Fruit fly (Drosophila melanogaster) whole organism, embryonic: ENCODE results near the gene Apt1.
A peak's percentile ranks its signal among the peaks of the same experiment; 100 is the strongest.

Experiments used
- CG10431 ChIP-seq: fragments of 200-800 bp; sonication (Bioruptor generic); optimal IDR thresholded peaks from 3 replicates; lab custom pipeline; 2018; ENCODE audit warnings: missing biosample characterization, mild to moderate bottlenecking, missing genetic modification characterization
- CG10959 ChIP-seq: fragments of 200-800 bp; sonication (Bioruptor generic); IDR thresholded peaks from 2 replicates; pipeline ENCODE4 v1.3.6; 2022; ENCODE audit warnings: missing biosample characterization, missing genetic modification characterization
- CG11504 ChIP-seq: fragments of 200-800 bp; sonication (Bioruptor generic); optimal IDR thresholded peaks from 3 replicates; lab custom pipeline; 2019; ENCODE audit warnings: missing biosample characterization, mild to moderate bottlenecking, missing genetic modification characterization, moderate library complexity
- CG11723 ChIP-seq: fragments of 200-800 bp; sonication (Bioruptor generic); optimal IDR thresholded peaks from 2 replicates; lab custom pipeline; 2017; ENCODE audit warnings: missing biosample characterization, mild to moderate bottlenecking, missing genetic modification characterization
- CG13775 ChIP-seq: fragments of 200-800 bp; sonication (Bioruptor generic); optimal IDR thresholded peaks from 3 replicates; lab custom pipeline; 2017; ENCODE audit warnings: missing biosample characterization, mild to moderate bottlenecking, missing genetic modification characterization
- CG15011 ChIP-seq: fragments of 200-800 bp; sonication (Bioruptor generic); optimal IDR thresholded peaks from 3 replicates; lab custom pipeline; 2018; ENCODE audit warnings: missing biosample characterization, mild to moderate bottlenecking, missing genetic modification characterization
- CG15479 ChIP-seq: fragments of 200-800 bp; sonication (Bioruptor generic); optimal IDR thresholded peaks from 3 replicates; lab custom pipeline; 2019; ENCODE audit warnings: missing biosample characterization, mild to moderate bottlenecking, missing genetic modification characterization, moderate library complexity
- CG15601 ChIP-seq: fragments of 200-800 bp; sonication (Bioruptor generic); optimal IDR thresholded peaks from 3 replicates; lab custom pipeline; 2019; ENCODE audit warnings: missing biosample characterization, mild to moderate bottlenecking, missing genetic modification characterization, moderate library complexity
- CG1647 ChIP-seq: fragments of 200-800 bp; sonication (Bioruptor generic); optimal IDR thresholded peaks from 3 replicates; lab custom pipeline; 2016; ENCODE audit warnings: missing biosample characterization, missing genetic modification characterization
- CG17568 ChIP-seq: fragments of 200-800 bp; sonication (Bioruptor generic); optimal IDR thresholded peaks from 2 replicates; lab custom pipeline; 2018; ENCODE audit warnings: missing biosample characterization, mild to moderate bottlenecking, missing genetic modification characterization, moderate library complexity
- CG1792 ChIP-seq: fragments of 200-800 bp; sonication (Bioruptor generic); optimal IDR thresholded peaks from 2 replicates; lab custom pipeline; 2016; ENCODE audit warnings: missing biosample characterization, missing genetic modification characterization
- CG30020 ChIP-seq: fragments of 200-800 bp; optimal IDR thresholded peaks from 2 replicates; lab custom pipeline; 2019; ENCODE audit warnings: missing biosample characterization, mild to moderate bottlenecking, missing genetic modification characterization, moderate library complexity
- CG31388 ChIP-seq: fragments of 200-800 bp; sonication (Bioruptor generic); optimal IDR thresholded peaks from 2 replicates; lab custom pipeline; 2016; ENCODE audit warnings: missing biosample characterization, missing genetic modification characterization
- CG3847 ChIP-seq: fragments of 200-800 bp; sonication (Bioruptor generic); IDR thresholded peaks from 2 replicates; pipeline ENCODE4 v1.3.6; 2022; ENCODE audit warnings: missing biosample characterization, missing genetic modification characterization
- CG6175 ChIP-seq: fragments of 200-800 bp; sonication (Bioruptor generic); IDR thresholded peaks from 3 replicates; pipeline ENCODE4 v1.3.6; 2022; ENCODE audit warnings: missing biosample characterization, missing genetic modification characterization
- CG6654 ChIP-seq: fragments of 200-800 bp; sonication (Bioruptor generic); optimal IDR thresholded peaks from 2 replicates; lab custom pipeline; 2017; ENCODE audit warnings: missing biosample characterization, mild to moderate bottlenecking, missing genetic modification characterization
- CG7357 ChIP-seq: fragments of 200-800 bp; sonication (Bioruptor generic); IDR thresholded peaks from 3 replicates; pipeline ENCODE4 v1.3.6; 2022; ENCODE audit warnings: missing biosample characterization, missing genetic modification characterization
- CG7839 ChIP-seq: fragments of 200-800 bp; sonication (Bioruptor generic); optimal IDR thresholded peaks from 3 replicates; lab custom pipeline; 2018; ENCODE audit warnings: missing biosample characterization, mild to moderate bottlenecking, missing genetic modification characterization, moderate library complexity
- CG7928 ChIP-seq: fragments of 200-800 bp; sonication (Bioruptor generic); optimal IDR thresholded peaks from 2 replicates; lab custom pipeline; 2017; ENCODE audit warnings: missing biosample characterization, mild to moderate bottlenecking, missing genetic modification characterization
- CG8089 ChIP-seq: fragments of 200-800 bp; sonication (Bioruptor generic); optimal IDR thresholded peaks from 3 replicates; lab custom pipeline; 2016; ENCODE audit warnings: missing biosample characterization, missing genetic modification characterization
- CG9817 ChIP-seq: fragments of 200-800 bp; sonication (Bioruptor generic); optimal IDR thresholded peaks from 2 replicates; lab custom pipeline; 2018; ENCODE audit warnings: missing biosample characterization, mild to moderate bottlenecking, missing genetic modification characterization, moderate library complexity
- Ets65A ChIP-seq: fragments of 200-800 bp; sonication (Bioruptor generic); peaks from one replicate; lab custom pipeline; 2016; ENCODE audit warnings: missing biosample characterization, missing genetic modification characterization
- H15 ChIP-seq: fragments of 200-800 bp; sonication (Bioruptor generic); IDR thresholded peaks from 3 replicates; pipeline ENCODE4 v1.3.6; 2022; ENCODE audit warnings: missing biosample characterization, missing genetic modification characterization
- HLH4C ChIP-seq: fragments of 200-800 bp; sonication (Bioruptor generic); IDR thresholded peaks from 3 replicates; pipeline ENCODE4 v1.3.6; 2022; ENCODE audit warnings: missing biosample characterization, missing genetic modification characterization; ENCODE audit not compliant: partially characterized antibody
- Hand ChIP-seq: fragments of 200-800 bp; sonication (Bioruptor generic); optimal IDR thresholded peaks from 2 replicates; lab custom pipeline; 2017; ENCODE audit warnings: mild to moderate bottlenecking, missing biosample characterization, missing genetic modification reagents, missing genetic modification characterization
- HmgD ChIP-seq: fragments of 200-800 bp; sonication (Bioruptor generic); optimal IDR thresholded peaks from 3 replicates; lab custom pipeline; 2016; ENCODE audit warnings: missing biosample characterization, missing genetic modification characterization
- MTF-1 ChIP-seq: fragments of 200-800 bp; sonication (Bioruptor generic); optimal IDR thresholded peaks from 2 replicates; lab custom pipeline; 2018; ENCODE audit warnings: missing biosample characterization, mild to moderate bottlenecking, missing genetic modification characterization, borderline replicate concordance
- NC2α ChIP-seq: fragments of 200-800 bp; sonication (Bioruptor generic); optimal IDR thresholded peaks from 2 replicates; lab custom pipeline; 2016; ENCODE audit warnings: missing biosample characterization, missing genetic modification characterization
- Nf-YA ChIP-seq: fragments of 200-800 bp; sonication (Bioruptor generic); IDR thresholded peaks from 2 replicates; pipeline ENCODE4 v1.3.6; 2022; ENCODE audit warnings: missing biosample characterization, missing genetic modification characterization
- NfI ChIP-seq: fragments of 200-800 bp; sonication (Bioruptor generic); optimal IDR thresholded peaks from 3 replicates; lab custom pipeline; 2018; ENCODE audit warnings: missing biosample characterization, mild to moderate bottlenecking, missing genetic modification characterization, moderate library complexity
- PHDP ChIP-seq: fragments of 200-800 bp; sonication (Bioruptor generic); optimal IDR thresholded peaks from 3 replicates; lab custom pipeline; 2018; ENCODE audit warnings: missing biosample characterization, mild to moderate bottlenecking, missing genetic modification characterization, moderate library complexity
- Rx ChIP-seq: fragments of 200-800 bp; sonication (Bioruptor generic); IDR thresholded peaks from 2 replicates; pipeline ENCODE4 v1.3.6; 2022; ENCODE audit warnings: missing biosample characterization, missing genetic modification characterization
- ac ChIP-seq: fragments of 200-800 bp; sonication (Bioruptor generic); optimal IDR thresholded peaks from 3 replicates; lab custom pipeline; 2017; ENCODE audit warnings: missing biosample characterization, mild to moderate bottlenecking, missing genetic modification characterization
- bowl ChIP-seq: fragments of 200-800 bp; sonication (Bioruptor generic); IDR thresholded peaks from 2 replicates; pipeline ENCODE4 v1.3.6; 2022; ENCODE audit warnings: missing biosample characterization, missing genetic modification characterization
- br ChIP-seq: fragments of >200 bp; optimal IDR thresholded peaks from 2 replicates; lab custom pipeline; 2017
- cato ChIP-seq: fragments of 200-800 bp; sonication (Bioruptor generic); optimal IDR thresholded peaks from 2 replicates; lab custom pipeline; 2016; ENCODE audit warnings: missing biosample characterization, missing genetic modification characterization, borderline replicate concordance
- danr ChIP-seq: fragments of 200-800 bp; sonication (Bioruptor generic); IDR thresholded peaks from 2 replicates; pipeline ENCODE4 v1.3.6; 2022; ENCODE audit warnings: missing biosample characterization, missing genetic modification characterization
- esg ChIP-seq: fragments of 200-800 bp; sonication (Bioruptor generic); conservative IDR thresholded peaks from 2 replicates; pipeline ENCODE4 v1.3.6; 2022; ENCODE audit warnings: missing biosample characterization, missing genetic modification characterization
- hbn ChIP-seq: fragments of 200-800 bp; sonication (Bioruptor generic); IDR thresholded peaks from 2 replicates; pipeline ENCODE4 v1.3.6; 2022; ENCODE audit warnings: missing biosample characterization, missing genetic modification characterization; ENCODE audit not compliant: partially characterized antibody
- inv ChIP-seq: fragments of 200-800 bp; sonication (Bioruptor generic); IDR thresholded peaks from 2 replicates; pipeline ENCODE4 v1.3.6; 2022; ENCODE audit warnings: missing biosample characterization, missing genetic modification characterization; ENCODE audit not compliant: partially characterized antibody
- kni ChIP-seq: fragments of 200-800 bp; sonication (Bioruptor generic); optimal IDR thresholded peaks from 3 replicates; lab custom pipeline; 2017; ENCODE audit warnings: mild to moderate bottlenecking, missing biosample characterization, missing genetic modification reagents, missing genetic modification characterization
- odd ChIP-seq: fragments of 200-800 bp; sonication (Bioruptor generic); optimal IDR thresholded peaks from 2 replicates; lab custom pipeline; 2017; ENCODE audit warnings: missing biosample characterization, mild to moderate bottlenecking, missing genetic modification characterization
- repo ChIP-seq: fragments of 200-800 bp; sonication (Bioruptor generic); optimal IDR thresholded peaks from 2 replicates; lab custom pipeline; 2016; ENCODE audit warnings: missing biosample characterization, missing genetic modification characterization
- sc ChIP-seq, 3 experiments: fragments of >200 bp in 2 of 3; fragments of 200-800 bp in 1 of 3; sonication (Bioruptor generic) in 1 of 3; optimal IDR thresholded peaks; 2 replicates in 2 of 3; 3 replicates in 1 of 3; lab custom pipeline; 2017; ENCODE audit warnings: mild to moderate bottlenecking in 1 of 3, missing biosample characterization in 1 of 3, missing genetic modification characterization in 1 of 3, missing genetic modification reagents in 1 of 3
- sim ChIP-seq: fragments of 200-800 bp; sonication (Bioruptor generic); IDR thresholded peaks from 2 replicates; pipeline ENCODE4 v1.3.6; 2022; ENCODE audit warnings: missing biosample characterization, missing genetic modification characterization
- sisA ChIP-seq: fragments of 200-800 bp; sonication (Bioruptor generic); IDR thresholded peaks from 2 replicates; pipeline ENCODE4 v1.3.6; 2022; ENCODE audit warnings: missing biosample characterization, missing genetic modification characterization
- slbo ChIP-seq: fragments of 200-800 bp; sonication (Bioruptor generic); IDR thresholded peaks from 2 replicates; pipeline ENCODE4 v1.3.6; 2022; ENCODE audit warnings: missing biosample characterization, missing genetic modification characterization
- tna ChIP-seq: fragments of 200-800 bp; sonication (Bioruptor generic); IDR thresholded peaks from 2 replicates; pipeline ENCODE4 v1.3.6; 2022; ENCODE audit warnings: missing biosample characterization, missing genetic modification characterization; ENCODE audit not compliant: partially characterized antibody
- yki ChIP-seq: fragments of >200 bp; optimal IDR thresholded peaks from 3 replicates; lab custom pipeline; 2018
- z ChIP-seq: fragments of 200-800 bp; sonication (Bioruptor generic); IDR thresholded peaks from 3 replicates; pipeline ENCODE4 v1.3.6; 2022; ENCODE audit warnings: missing biosample characterization, missing genetic modification characterization
- zfh1 ChIP-seq: fragments of 200-800 bp; sonication (Bioruptor generic); IDR thresholded peaks from 3 replicates; pipeline ENCODE4 v1.3.6; 2022; ENCODE audit warnings: missing biosample characterization, missing genetic modification characterization

Apt1 gene

dm6 chr3L:11680298-11680697 lies 52.5 kb downstream of the Apt1 start, which contains the start of gene CG32085 (continued):
- TF ChIP-seq CG11504 (tag; lab: Kevin White, UChicago) (peak; percentile 45), sisA (GFP tag; lab: Robert Waterston, UW) (peak; percentile 48), CG1647 (GFP tag; lab: Kevin White, UChicago) (peak; percentile 4), CG7839 (tag; lab: Kevin White, UChicago) (peak; percentile 60), CG3847 (GFP tag; lab: Robert Waterston, UW) (peak; percentile 56), NfI (GFP tag; lab: Kevin White, UChicago) (peak; percentile 45), HLH4C (GFP tag; lab: Robert Waterston, UW) (no peak), danr (GFP tag; lab: Robert Waterston, UW) (no peak), Hand (peak; percentile 62), MTF-1 (GFP tag; lab: Kevin White, UChicago) (no peak), sc (optimal IDR thresholded peaks at IDR 0.05; lab: Kevin White, UChicago) (no peak), sc (GFP tag; optimal IDR thresholded peaks at IDR 0.05; lab: Kevin White, UChicago) (no peak), CG7357 (GFP tag; lab: Robert Waterston, UW) (0 out of 3 replicates have a peak, but pooled peaks have one; percentile 43), yki (lab: Kevin White, UChicago) (no peak), CG6654 (GFP tag; lab: Kevin White, UChicago) (peak; percentile 3), CG7928 (peak; percentile 16), CG10959 (GFP tag; lab: Robert Waterston, UW) (no peak), kni (GFP tag; lab: Kevin White, UChicago) (peak; percentile 0), Ets65A (GFP tag; lab: Kevin White, UChicago) (peak; percentile 92), slbo (GFP tag; lab: Robert Waterston, UW) (peak; percentile 82), bowl (GFP tag; lab: Robert Waterston, UW) (no peak), CG15601 (no peak), CG13775 (peak; percentile 9), odd (GFP tag; lab: Kevin White, UChicago) (peak; percentile 5), PHDP (tag; lab: Kevin White, UChicago) (peak; percentile 28), CG31388 (GFP tag; lab: Kevin White, UChicago) (no peak), sim (GFP tag; lab: Robert Waterston, UW) (no peak), br (lab: Kevin White, UChicago) (no peak), H15 (GFP tag; lab: Robert Waterston, UW) (peak; percentile 41; the same call in 1 of the 3 replicates), hbn (GFP tag; lab: Robert Waterston, UW) (no peak), z (GFP tag; lab: Robert Waterston, UW) (0 out of 3 replicates have a peak, but pooled peaks have one; percentile 29), Rx (GFP tag; lab: Robert Waterston, UW) (peak; percentile 53), CG15011 (GFP tag; lab: Kevin White, UChicago) (no peak), CG8089 (no peak), zfh1 (GFP tag; lab: Robert Waterston, UW) (peak; percentile 67; the same call in 2 of the 3 replicates), tna (GFP tag; lab: Robert Waterston, UW) (no peak), repo (GFP tag; lab: Kevin White, UChicago) (peak; percentile 28), CG1792 (GFP tag; lab: Kevin White, UChicago) (peak; percentile 59), inv (GFP tag; lab: Robert Waterston, UW) (no peak; the same call in 1 of the 2 replicates), CG10431 (GFP tag; lab: Kevin White, UChicago) (no peak), CG6175 (peak; percentile 66; the same call in 1 of the 3 replicates), NC2α (GFP tag; lab: Kevin White, UChicago) (no peak), CG9817 (peak; percentile 32), CG30020 (tag; lab: Kevin White, UChicago) (no peak), esg (no peak), HmgD (GFP tag; lab: Kevin White, UChicago) (no peak), ac (GFP tag; lab: Kevin White, UChicago) (no peak), CG11723 (GFP tag; lab: Kevin White, UChicago) (peak; percentile 30), Nf-YA (no peak), CG17568 (GFP tag; lab: Kevin White, UChicago) (no peak), CG15479 (GFP tag; lab: Kevin White, UChicago) (no peak), cato (GFP tag; lab: Kevin White, UChicago) (no peak)
